Worm (Caenorhabditis elegans): ENCODE results near the gene col-158.
A peak's percentile ranks its signal among the peaks of the same experiment; 100 is the strongest.

The col-158 gene

ce11 chrV:11782809-11783440 is 46.5 kb upstream of the col-158 start, which contains the start of gene F55A11.11 (continued):
- TF ChIP-seq vab-15 (tag; optimal IDR thresholded peaks at IDR 0.05) (peak; percentile 3), nhr-85 (tag) (peak; percentile 62), ces-1 (GFP tag; optimal IDR thresholded peaks at IDR 0.05) (no peak), snu-23 (GFP tag; optimal IDR thresholded peaks at IDR 0.05) (peak; percentile 83), nhr-90 (tag; optimal IDR thresholded peaks at IDR 0.05; ENCODE audit: poor library complexity) (peak; percentile 84), ceh-8 (GFP tag; optimal IDR thresholded peaks at IDR 0.05) (no peak), irx-1 (tag; optimal IDR thresholded peaks at IDR 0.05) (peak; percentile 45), pax-3 (tag; optimal IDR thresholded peaks at IDR 0.05) (peak; percentile 56), mdl-1 (tag; optimal IDR thresholded peaks at IDR 0.05) (peak in 1 of 2 experiments; percentile 72), mef-2 (tag; optimal IDR thresholded peaks at IDR 0.05) (peak; percentile 1), dsc-1 (tag; optimal IDR thresholded peaks at IDR 0.05) (peak; percentile 68), grh-1 (GFP tag; IDR thresholded peaks at IDR 0.05) (peak; percentile 11; the same call in 1 of the 2 replicates), alr-1 (tag; optimal IDR thresholded peaks at IDR 0.05; ENCODE audit: borderline replicate concordance) (no peak), lin-13 (GFP tag; optimal IDR thresholded peaks at IDR 0.05) (peak; percentile 11), sup-37 (GFP tag; optimal IDR thresholded peaks at IDR 0.05) (peak; percentile 23), nhr-76 (tag; optimal IDR thresholded peaks at IDR 0.05) (peak; percentile 28), hpl-2 (GFP tag; optimal IDR thresholded peaks at IDR 0.05) (no peak), mep-1 (tag; optimal IDR thresholded peaks at IDR 0.05) (peak; percentile 42), zag-1 (tag; optimal IDR thresholded peaks at IDR 0.05) (no peak), xbp-1 (tag; optimal IDR thresholded peaks at IDR 0.05) (peak; percentile 61), C04F5.9 (tag; optimal IDR thresholded peaks at IDR 0.05) (no peak), nhr-20 (tag; optimal IDR thresholded peaks at IDR 0.05) (peak; percentile 82), zip-4 (GFP tag; optimal IDR thresholded peaks at IDR 0.05) (peak; percentile 5), Y116A8C.19 (tag; optimal IDR thresholded peaks at IDR 0.05; ENCODE audit: borderline replicate concordance) (no peak), snpc-4 (tag; optimal IDR thresholded peaks at IDR 0.05) (no peak), efl-1 (optimal IDR thresholded peaks at IDR 0.05) (peak; percentile 60 to 63), efl-1 (GFP tag; optimal IDR thresholded peaks at IDR 0.05 in 1 of 2) (peak; percentile 41 to 96), fkh-8 (tag; optimal IDR thresholded peaks at IDR 0.05) (peak; percentile 47), nhr-12 (tag; optimal IDR thresholded peaks at IDR 0.05) (peak; percentile 9), nhr-77 (tag; optimal IDR thresholded peaks at IDR 0.05) (peak; percentile 35), lin-15B (tag; optimal IDR thresholded peaks at IDR 0.05) (no peak), C16A3.4 (tag; optimal IDR thresholded peaks at IDR 0.05) (peak; percentile 78), nhr-71 (tag; optimal IDR thresholded peaks at IDR 0.05) (peak; percentile 80), ztf-4 (tag; optimal IDR thresholded peaks at IDR 0.05) (peak; percentile 61), jun-1 (tag; optimal IDR thresholded peaks at IDR 0.05) (peak; percentile 35), fos-1 (tag; optimal IDR thresholded peaks at IDR 0.05) (peak; percentile 62), sptf-1 (tag; optimal IDR thresholded peaks at IDR 0.05) (no peak)

DNA sequence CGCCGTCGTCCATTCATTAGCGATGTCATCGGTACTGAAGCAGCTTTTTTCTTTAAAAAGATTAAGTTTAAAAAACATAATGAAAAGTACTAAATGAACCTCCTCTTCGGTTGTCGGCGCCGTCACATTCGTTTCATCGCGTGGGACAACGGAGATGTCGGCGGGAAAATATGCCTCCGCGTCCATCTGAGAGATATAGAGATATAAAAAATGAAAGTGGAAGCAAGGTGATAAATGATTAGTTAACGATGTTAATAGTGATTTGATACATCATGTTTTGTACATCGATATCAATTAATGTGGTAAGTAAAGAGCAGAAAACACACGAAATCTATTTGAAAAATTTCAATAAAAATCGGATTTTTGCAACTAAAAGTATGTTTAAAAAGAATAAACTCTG is 42.1 kb upstream of the col-158 start, which contains the start of gene F55A11.7:
TSS of gene F55A11.7 (minus strand) at position 186 of the 400 bp plus-strand sequence.
- TF ChIP-seq zip-4 (GFP tag; optimal IDR thresholded peaks at IDR 0.05) = no peak
- peak; percentile 94 for TF ChIP-seq blmp-1 (tag; optimal IDR thresholded peaks at IDR 0.05)

ce11 chrV:11787742-11788238 is 41.6 kb upstream of the col-158 start, which contains the start of gene F55A11.8:
Gene F55A11.8, plus strand, starts transcription at chrV:11788188.
- no peak for TF ChIP-seq swsn-7 (tag; optimal IDR thresholded peaks at IDR 0.05)
- no peak for TF ChIP-seq sptf-1 (tag; optimal IDR thresholded peaks at IDR 0.05)
- TF ChIP-seq nhr-85 (tag) = peak; percentile 23
